Fruit fly (Drosophila melanogaster): Measurements from ENCODE around the gene CG32640.

CG32640 gene

dm6 chrX:13208075-13208474 lies 30.3 kb downstream of the CG32640 start (continued):
- TF ChIP-seq CG18262 (tag; optimal IDR thresholded peaks at IDR 0.05) = peak; percentile 59
- TF ChIP-seq pfk (GFP tag; optimal IDR thresholded peaks at IDR 0.05) = no peak
- TF ChIP-seq CG7839 (tag; optimal IDR thresholded peaks at IDR 0.05) = peak; percentile 68
- TF ChIP-seq D19A (tag; optimal IDR thresholded peaks at IDR 0.05) = peak; percentile 52
- TF ChIP-seq CG11247 (GFP tag; IDR thresholded peaks at IDR 0.05) = no peak
- no peak for TF ChIP-seq CG2129 (GFP tag; IDR thresholded peaks at IDR 0.05; ENCODE audit: partially characterized antibody)
- TF ChIP-seq fd96Cb (tag; optimal IDR thresholded peaks at IDR 0.05) = peak; percentile 18
- peak; percentile 63 for TF ChIP-seq CG31441 (GFP tag; IDR thresholded peaks at IDR 0.05)
- TF ChIP-seq Hr3 (GFP tag; optimal IDR thresholded peaks at IDR 0.05) = peak; percentile 25
- no peak for TF ChIP-seq maf-S (GFP tag; optimal IDR thresholded peaks at IDR 0.05)
- TF ChIP-seq CG9437 (GFP tag; optimal IDR thresholded peaks at IDR 0.05) = peak; percentile 23
- TF ChIP-seq Hand (GFP tag; optimal IDR thresholded peaks at IDR 0.05) = peak; percentile 39
- no peak for TF ChIP-seq CG4707 (GFP tag; optimal IDR thresholded peaks at IDR 0.05)
- TF ChIP-seq phol (tag; optimal IDR thresholded peaks at IDR 0.05) = peak; percentile 52
- TF ChIP-seq Ssrp (tag; optimal IDR thresholded peaks at IDR 0.05) = peak; percentile 32
- TF ChIP-seq CG11696 (GFP tag; IDR thresholded peaks at IDR 0.05) = no peak
- TF ChIP-seq CG2712 (tag; optimal IDR thresholded peaks at IDR 0.05) = peak; percentile 59
- TF ChIP-seq BtbVII (GFP tag; optimal IDR thresholded peaks at IDR 0.05) = peak; percentile 36
- peak; percentile 49 for TF ChIP-seq CG10979 (tag; optimal IDR thresholded peaks at IDR 0.05)
- TF ChIP-seq D (optimal IDR thresholded peaks at IDR 0.05) = no peak
- peak; percentile 13 for TF ChIP-seq D (GFP tag; optimal IDR thresholded peaks at IDR 0.05)
- peak; percentile 21 for TF ChIP-seq CG12659 (GFP tag; optimal IDR thresholded peaks at IDR 0.05)
- TF ChIP-seq CG3281 (GFP tag; optimal IDR thresholded peaks at IDR 0.05) = peak; percentile 37
- TF ChIP-seq sc (optimal IDR thresholded peaks at IDR 0.05) = no peak
- peak; percentile 0 for TF ChIP-seq sc (GFP tag; optimal IDR thresholded peaks at IDR 0.05)
- TF ChIP-seq NfI (GFP tag; optimal IDR thresholded peaks at IDR 0.05) = peak; percentile 9
- peak; percentile 66 for TF ChIP-seq dmrt99B (tag; optimal IDR thresholded peaks at IDR 0.05)
- peak; percentile 22 for TF ChIP-seq odd (GFP tag; optimal IDR thresholded peaks at IDR 0.05)
- peak; percentile 10 for TF ChIP-seq dmrt11E (tag; optimal IDR thresholded peaks at IDR 0.05)
- TF ChIP-seq CG8290 (GFP tag; optimal IDR thresholded peaks at IDR 0.05) = no peak
- no peak for TF ChIP-seq CG8290 (tag; optimal IDR thresholded peaks at IDR 0.05)
- no peak for TF ChIP-seq al (GFP tag; IDR thresholded peaks at IDR 0.05)
- TF ChIP-seq PHDP (tag; optimal IDR thresholded peaks at IDR 0.05) = peak; percentile 57
- TF ChIP-seq CG18599 (GFP tag; optimal IDR thresholded peaks at IDR 0.05) = peak; percentile 74
- no peak for TF ChIP-seq sisA (GFP tag; IDR thresholded peaks at IDR 0.05)
- TF ChIP-seq Asciz (GFP tag; optimal IDR thresholded peaks at IDR 0.05) = peak; percentile 0
- TF ChIP-seq CG11504 (tag; optimal IDR thresholded peaks at IDR 0.05) = peak; percentile 66
- peak; percentile 1 for TF ChIP-seq unpg (GFP tag; optimal IDR thresholded peaks at IDR 0.05)
- peak; percentile 44 for TF ChIP-seq Blimp-1 (GFP tag; optimal IDR thresholded peaks at IDR 0.05)
- peak; percentile 53 for TF ChIP-seq CG12391 (tag; optimal IDR thresholded peaks at IDR 0.05)
- peak; percentile 71 for TF ChIP-seq CG7556 (GFP tag; optimal IDR thresholded peaks at IDR 0.05)
- peak; percentile 16 for TF ChIP-seq caup (GFP tag; optimal IDR thresholded peaks at IDR 0.05; ENCODE audit: severe bottlenecking)
- TF ChIP-seq CG11456 (GFP tag; IDR thresholded peaks at IDR 0.05) = no peak
- TF ChIP-seq cas (GFP tag; IDR thresholded peaks at IDR 0.05) = no peak
- TF ChIP-seq en (GFP tag; optimal IDR thresholded peaks at IDR 0.05) = no peak
- no peak for TF ChIP-seq CG5953 (GFP tag; IDR thresholded peaks at IDR 0.05)
- TF ChIP-seq pan (optimal IDR thresholded peaks at IDR 0.05) = no peak
- TF ChIP-seq pan (GFP tag; optimal IDR thresholded peaks at IDR 0.05 in 1 of 2, IDR thresholded peaks at IDR 0.05 in 1 of 2) = peak in 1 of 2 experiments; percentile 45
- TF ChIP-seq CG17359 (tag; optimal IDR thresholded peaks at IDR 0.05) = peak; percentile 33
- TF ChIP-seq gcm (GFP tag; optimal IDR thresholded peaks at IDR 0.05) = peak; percentile 3
- TF ChIP-seq ken (GFP tag; IDR thresholded peaks at IDR 0.05) = no peak

All from whole organism, embryonic.